Worm (Caenorhabditis elegans) whole organism, late embryonic: ENCODE measurements around the gene F16B4.7.

ENCODE experiments used
- T23F11.4 ChIP-seq: fragments of 200-800 bp; sonication (Bioruptor generic); optimal IDR thresholded peaks from 2 replicates; lab custom pipeline; 2018; ENCODE audit warnings: mild to moderate bottlenecking, missing genetic modification characterization, missing compliant biosample characterization
- ceh-14 ChIP-seq: sonication (generic microtip); optimal IDR thresholded peaks from 2 replicates; lab custom pipeline; 2016; ENCODE audit warnings: missing genotype, missing genetic modification characterization, missing compliant biosample characterization
- ceh-2 ChIP-seq: sonication (generic microtip); optimal IDR thresholded peaks from 2 replicates; lab custom pipeline; 2016; ENCODE audit warnings: missing genotype, missing genetic modification characterization, missing compliant biosample characterization
- elt-2 ChIP-seq: sonication (generic microtip); optimal IDR thresholded peaks from 2 replicates; lab custom pipeline; 2016; ENCODE audit warnings: missing genetic modification reagents, missing genetic modification characterization, missing compliant biosample characterization
- odd-2 ChIP-seq: sonication (generic microtip); optimal IDR thresholded peaks from 2 replicates; lab custom pipeline; 2017; ENCODE audit warnings: antibody characterized with exemption, mild to moderate bottlenecking, missing genetic modification characterization, missing compliant biosample characterization
- pha-4 ChIP-seq: fragments of 150-350 bp; optimal IDR thresholded peaks from 2 replicates; lab custom pipeline; 2018; ENCODE audit warnings: missing biosample characterization, missing genetic modification reagents, missing genetic modification characterization
- syd-9 ChIP-seq: sonication (generic microtip); optimal IDR thresholded peaks from 2 replicates; lab custom pipeline; 2016; ENCODE audit warnings: mild to moderate bottlenecking, missing genetic modification characterization, moderate library complexity, missing compliant biosample characterization
- ztf-16 ChIP-seq: sonication (generic microtip); optimal IDR thresholded peaks from 2 replicates; lab custom pipeline; 2017; ENCODE audit warnings: missing genetic modification characterization, missing compliant biosample characterization

Gene F16B4.7

ce11 chrV:1631148-1631547 is 45.6 kb downstream of the F16B4.7 start, which contains the start of gene Y46H3D.8:
TSS of gene Y46H3D.8 (minus strand) at chrV:1631248.
- TF ChIP-seq ceh-2 (tag; lab: Kevin White, UChicago), result no peak
- TF ChIP-seq syd-9 (tag; lab: Kevin White, UChicago), result no peak
- TF ChIP-seq T23F11.4 (GFP tag; lab: Kevin White, UChicago), result no peak
- no peak for TF ChIP-seq elt-2 (tag; lab: Kevin White, UChicago)
- no peak for TF ChIP-seq ceh-14 (tag; lab: Kevin White, UChicago)
- TF ChIP-seq odd-2 (tag; lab: Kevin White, UChicago), result no peak
- TF ChIP-seq pha-4 (tag; lab: Kevin White, UChicago), result no peak

- TF ChIP-seq ztf-16 (tag; lab: Kevin White, UChicago), result no peak
These were observed 46.2 kb downstream of the F16B4.7 start, which contains the start of gene irld-17 for ce11 chrV:1631717-1632116. TSS of gene irld-17 (plus strand) at chrV:1632017.
